Fruit fly (Drosophila melanogaster) whole organism, adult: ENCODE results near the gene CG31752.

Experiments used
- CG12768 ChIP-seq: fragments of 200-800 bp; sonication (Bioruptor generic); optimal IDR thresholded peaks from 2 replicates; lab custom pipeline; 2017; ENCODE audit warnings: missing biosample characterization, missing genetic modification characterization, mild to moderate bottlenecking, moderate library complexity, missing genetic modification reagents
- CG1620 ChIP-seq: fragments of 200-800 bp; sonication (Bioruptor generic); optimal IDR thresholded peaks from 2 replicates; lab custom pipeline; 2016; ENCODE audit warnings: missing biosample characterization, missing genetic modification characterization
- CG7101 ChIP-seq: fragments of 200-800 bp; sonication (Bioruptor generic); optimal IDR thresholded peaks from 2 replicates; lab custom pipeline; 2018; ENCODE audit warnings: missing biosample characterization, mild to moderate bottlenecking, missing genetic modification characterization, moderate library complexity
- tj ChIP-seq: fragments of 200-800 bp; sonication (Bioruptor generic); optimal IDR thresholded peaks from 3 replicates; lab custom pipeline; 2017; ENCODE audit warnings: missing biosample characterization, mild to moderate bottlenecking, missing genetic modification characterization, moderate library complexity

DNA sequence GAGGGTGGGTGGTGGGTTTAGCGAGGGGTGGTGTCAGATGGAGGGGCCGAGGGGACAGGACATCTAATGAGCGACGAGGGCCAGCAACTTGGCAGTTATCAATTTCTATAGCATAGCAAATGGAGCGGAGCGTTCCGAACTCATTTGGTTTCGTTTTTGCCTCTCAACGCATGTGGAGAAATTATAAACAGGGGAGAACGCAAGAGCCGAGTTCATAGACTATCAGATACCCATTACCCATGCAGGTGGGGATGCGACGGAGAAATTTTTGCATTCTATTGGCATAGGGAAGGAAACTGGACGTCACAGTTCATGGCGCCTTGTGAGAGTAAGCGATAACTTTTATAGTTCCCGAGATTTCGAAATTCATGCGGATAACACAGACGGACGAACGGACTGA is 11.1 kb upstream of the CG31752 start:
- no peak for TF ChIP-seq CG12768 (GFP tag; lab: Kevin White, UChicago)
- no peak for TF ChIP-seq CG1620 (GFP tag; lab: Kevin White, UChicago)
- TF ChIP-seq tj, result no peak
- TF ChIP-seq CG7101 (tag; lab: Kevin White, UChicago), result no peak
